Worm (Caenorhabditis elegans): ENCODE measurements around the gene C16C8.18.

C16C8.18 gene

ce11 chrII:3452421-3452820, 22.9 kb downstream of the C16C8.18 start, which contains the start of gene C16C8.12:
Gene C16C8.12, plus strand, starts transcription at chrII:3452721.
- no peak for TF ChIP-seq nhr-25 (tag; optimal IDR thresholded peaks at IDR 0.05)
- no peak for TF ChIP-seq ZK546.5 (tag; optimal IDR thresholded peaks at IDR 0.05)
- TF ChIP-seq nhr-23 (tag; optimal IDR thresholded peaks at IDR 0.05) = no peak
- TF ChIP-seq aly-2 (tag; optimal IDR thresholded peaks at IDR 0.05) = no peak
- no peak for TF ChIP-seq lsy-2 (tag; optimal IDR thresholded peaks at IDR 0.05)
- TF ChIP-seq unc-62 (GFP tag; optimal IDR thresholded peaks at IDR 0.05) = no peak
- no peak for TF ChIP-seq nhr-21 (tag; optimal IDR thresholded peaks at IDR 0.05)
- no peak for TF ChIP-seq sma-9 (GFP tag; optimal IDR thresholded peaks at IDR 0.05)
- no peak for TF ChIP-seq sma-9 (tag; optimal IDR thresholded peaks at IDR 0.05)
- no peak for TF ChIP-seq mab-5 (tag; optimal IDR thresholded peaks at IDR 0.05)
- no peak for TF ChIP-seq nhr-6 (tag; optimal IDR thresholded peaks at IDR 0.05)
- TF ChIP-seq nhr-77 (tag; optimal IDR thresholded peaks at IDR 0.05) = no peak
- no peak for TF ChIP-seq ztf-4 (tag; optimal IDR thresholded peaks at IDR 0.05)
- TF ChIP-seq zag-1 (tag; optimal IDR thresholded peaks at IDR 0.05) = no peak
- TF ChIP-seq Y55F3AM.14 (GFP tag; optimal IDR thresholded peaks at IDR 0.05) = no peak
- TF ChIP-seq nhr-129 (tag; optimal IDR thresholded peaks at IDR 0.05) = no peak
- TF ChIP-seq unc-39 (tag; optimal IDR thresholded peaks at IDR 0.05) = no peak
- no peak for TF ChIP-seq elt-3 (tag; optimal IDR thresholded peaks at IDR 0.05)

DNA sequence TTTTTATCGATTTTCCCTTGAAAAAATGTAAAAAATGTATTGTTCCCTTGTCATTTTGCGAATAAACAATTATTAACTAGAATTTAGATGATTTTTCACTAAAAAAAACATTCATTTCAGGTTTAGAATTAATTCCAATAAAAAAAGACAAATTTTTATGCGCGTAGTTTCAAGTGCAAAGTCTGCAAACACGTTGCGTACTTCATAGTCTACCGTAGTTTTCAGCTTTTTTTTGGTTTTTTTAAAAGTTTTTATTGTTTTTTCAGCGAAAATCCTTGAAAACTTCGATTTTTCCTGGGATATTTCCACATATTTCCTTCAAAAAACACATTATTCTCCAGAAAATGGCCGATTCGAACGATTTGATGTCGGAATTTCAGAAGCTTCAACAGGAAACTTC, 24.0 kb downstream of the C16C8.18 start, which contains the start of gene C16C8.11:
Gene C16C8.11 (plus strand): TSS at position 188 of the 400 bp plus-strand sequence.
- no peak for TF ChIP-seq ztf-4 (tag; optimal IDR thresholded peaks at IDR 0.05)
- no peak for TF ChIP-seq R02D3.7 (tag; optimal IDR thresholded peaks at IDR 0.05)
- TF ChIP-seq skn-1 (tag; optimal IDR thresholded peaks at IDR 0.05) = no peak
- TF ChIP-seq unc-55 (GFP tag; optimal IDR thresholded peaks at IDR 0.05) = no peak
- TF ChIP-seq mdl-1 (tag; optimal IDR thresholded peaks at IDR 0.05) = no peak
- TF ChIP-seq F13H6.1 (tag; optimal IDR thresholded peaks at IDR 0.05) = no peak
- no peak for TF ChIP-seq unc-39 (tag; optimal IDR thresholded peaks at IDR 0.05)
- TF ChIP-seq ceh-82 (tag; optimal IDR thresholded peaks at IDR 0.05) = no peak

- no peak for TF ChIP-seq nhr-21 (tag; optimal IDR thresholded peaks at IDR 0.05)
- no peak for TF ChIP-seq nhr-77 (tag; optimal IDR thresholded peaks at IDR 0.05)
- TF ChIP-seq ceh-82 (tag; optimal IDR thresholded peaks at IDR 0.05) = no peak
- no peak for TF ChIP-seq nhr-11 (tag; optimal IDR thresholded peaks at IDR 0.05)
- TF ChIP-seq nhr-6 (tag; optimal IDR thresholded peaks at IDR 0.05) = no peak
- TF ChIP-seq unc-39 (tag; optimal IDR thresholded peaks at IDR 0.05) = no peak
- TF ChIP-seq R02D3.7 (tag; optimal IDR thresholded peaks at IDR 0.05) = no peak
- TF ChIP-seq blmp-1 (tag; optimal IDR thresholded peaks at IDR 0.05; ENCODE audit: insufficient read depth) = no peak
- no peak for TF ChIP-seq gmeb-1 (tag; optimal IDR thresholded peaks at IDR 0.05)
- no peak for TF ChIP-seq alr-1 (tag; optimal IDR thresholded peaks at IDR 0.05)
These were observed 28.7 kb downstream of the C16C8.18 start, which contains the start of the genes C16C8.26 and C16C8.19 for ce11 chrII:3458209-3458608. Gene C16C8.26, minus strand, starts transcription at chrII:3458309. Gene C16C8.19, plus strand, starts transcription at chrII:3458487.

DNA sequence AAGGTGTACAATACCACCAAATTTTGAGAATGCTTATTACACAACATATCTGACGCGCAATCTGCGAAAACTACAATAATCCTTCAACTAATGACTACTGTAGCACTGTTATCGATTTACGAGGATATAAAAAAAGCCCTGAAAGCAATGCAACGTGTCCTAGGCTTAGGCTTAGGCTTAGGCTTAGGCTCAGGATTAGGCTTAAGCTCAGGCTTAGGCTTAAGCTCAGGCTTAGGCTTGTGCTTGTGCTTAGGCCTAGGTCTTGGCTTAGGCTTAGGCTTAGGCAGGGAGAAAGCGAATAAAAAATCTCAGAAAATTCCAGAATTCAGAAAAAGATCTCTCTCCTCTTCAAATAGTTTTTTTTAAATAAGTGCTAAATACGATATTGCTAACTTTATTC, 29.7 kb downstream of the C16C8.18 start:
- TF ChIP-seq egl-27 (tag; optimal IDR thresholded peaks at IDR 0.05) (no peak), Y55F3AM.14 (GFP tag; optimal IDR thresholded peaks at IDR 0.05) (no peak), lin-39 (tag; optimal IDR thresholded peaks at IDR 0.05) (no peak), nhr-129 (tag; optimal IDR thresholded peaks at IDR 0.05) (no peak)

DNA sequence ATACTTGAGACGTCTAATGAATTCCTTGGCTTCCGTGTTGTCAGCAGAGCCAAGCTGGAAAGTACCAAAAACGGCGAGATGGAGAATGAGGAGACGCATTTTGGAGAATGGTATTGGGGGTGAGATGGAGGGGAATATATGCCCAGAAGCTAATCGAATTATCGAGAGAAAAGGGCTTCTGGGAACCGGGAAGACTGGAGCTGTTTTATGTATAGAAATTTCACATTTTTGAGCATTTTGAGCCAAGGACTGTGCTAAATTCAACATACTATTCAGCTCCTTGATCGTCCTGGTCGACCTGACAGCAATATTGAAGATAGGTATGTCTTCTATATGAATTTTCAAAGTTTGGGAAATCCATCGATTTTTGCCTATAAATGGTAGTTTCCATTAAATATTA, 30.5 kb downstream of the C16C8.18 start, which contains the start of gene C16C8.7:
Gene C16C8.7 (minus strand): TSS at position 101 of the 400 bp plus-strand sequence.
- no peak for TF ChIP-seq elt-1 (tag; optimal IDR thresholded peaks at IDR 0.05)
- TF ChIP-seq blmp-1 (tag; optimal IDR thresholded peaks at IDR 0.05; ENCODE audit: insufficient read depth) = no peak
- no peak for TF ChIP-seq Y55F3AM.14 (GFP tag; optimal IDR thresholded peaks at IDR 0.05)

DNA sequence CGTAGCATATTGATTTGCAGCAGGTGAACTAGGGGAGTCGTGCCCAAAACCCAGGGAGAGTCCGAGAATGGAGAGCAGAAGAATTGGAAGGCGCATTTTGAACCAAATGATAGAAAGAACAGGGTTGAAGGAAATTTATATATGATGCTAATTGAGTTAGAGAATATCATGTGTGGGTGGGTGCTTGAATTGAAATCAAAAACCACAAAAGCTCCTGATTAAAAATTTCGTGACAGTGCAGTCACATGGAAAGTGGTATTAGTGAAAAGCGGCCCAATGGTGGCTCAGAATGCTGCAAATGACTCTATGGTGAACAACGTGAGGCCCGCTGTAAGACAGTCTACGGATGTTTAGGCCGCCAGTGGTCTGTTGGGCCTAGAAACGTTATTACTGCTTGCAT, 32.1 kb downstream of the C16C8.18 start, which contains the start of gene C16C8.8:
Gene C16C8.8 (minus strand): TSS at position 101 of the 400 bp plus-strand sequence.
- TF ChIP-seq nhr-21 (tag; optimal IDR thresholded peaks at IDR 0.05) (no peak), lin-11 (tag; optimal IDR thresholded peaks at IDR 0.05) (no peak), mdl-1 (tag; optimal IDR thresholded peaks at IDR 0.05) (no peak), mab-5 (tag; optimal IDR thresholded peaks at IDR 0.05) (no peak), ceh-82 (tag; optimal IDR thresholded peaks at IDR 0.05) (no peak), sma-9 (GFP tag; optimal IDR thresholded peaks at IDR 0.05) (no peak), sma-9 (tag; optimal IDR thresholded peaks at IDR 0.05) (no peak), sma-3 (GFP tag; optimal IDR thresholded peaks at IDR 0.05) (no peak), unc-62 (GFP tag; optimal IDR thresholded peaks at IDR 0.05) (no peak)

Measured in whole organism, L2 larva.